Worm (Caenorhabditis elegans) whole organism, young adult: Measurements from ENCODE around the gene F26D11.12.

Experiments
- F10E7.11 ChIP-seq: sonication (generic microtip); optimal IDR thresholded peaks from 2 replicates; lab custom pipeline; 2017; ENCODE audit warnings: mild to moderate bottlenecking, missing genetic modification characterization, moderate library complexity, missing compliant biosample characterization
- bed-1 ChIP-seq: fragments of 200-800 bp; sonication (Bioruptor generic); IDR thresholded peaks from 2 replicates; pipeline ENCODE4 v1.3.6; 2022; ENCODE audit warnings: missing genetic modification reagents, missing genetic modification characterization, missing compliant biosample characterization
- ceh-91 ChIP-seq: fragments of 200-800 bp; sonication (Bioruptor generic); IDR thresholded peaks from 2 replicates; pipeline ENCODE4 v1.3.6; 2022; ENCODE audit warnings: missing genetic modification reagents, missing genetic modification characterization, missing compliant biosample characterization
- hsf-1 ChIP-seq: fragments of 200-800 bp; sonication (Bioruptor generic); IDR thresholded peaks from 2 replicates; pipeline ENCODE4 v1.3.6; 2022; ENCODE audit warnings: missing genetic modification reagents, missing genetic modification characterization, missing compliant biosample characterization
- madf-6 ChIP-seq: fragments of 200-800 bp; sonication (Bioruptor generic); IDR thresholded peaks from 2 replicates; pipeline ENCODE4 v1.3.6; 2022; ENCODE audit warnings: missing genetic modification reagents, missing genetic modification characterization, missing compliant biosample characterization
- nfya-2 ChIP-seq: fragments of 200-800 bp; sonication (Bioruptor generic); IDR thresholded peaks from 2 replicates; pipeline ENCODE4 v1.3.6; 2022; ENCODE audit warnings: missing genetic modification reagents, missing genetic modification characterization, missing compliant biosample characterization
- pha-4 ChIP-seq: fragments of 150-350 bp; sonication (generic microtip); optimal IDR thresholded peaks from 2 replicates; lab custom pipeline; 2014; ENCODE audit warnings: missing biosample characterization, missing genetic modification reagents, missing genetic modification characterization
- ztf-22 ChIP-seq: fragments of 200-800 bp; sonication (Bioruptor generic); optimal IDR thresholded peaks from 2 replicates; lab custom pipeline; 2018; ENCODE audit warnings: mild to moderate bottlenecking, missing genetic modification characterization, moderate library complexity, missing compliant biosample characterization
- ztf-3 ChIP-seq: fragments of 200-800 bp; sonication (Bioruptor generic); optimal IDR thresholded peaks from 2 replicates; lab custom pipeline; 2018; ENCODE audit warnings: mild to moderate bottlenecking, missing genetic modification characterization, missing compliant biosample characterization

DNA sequence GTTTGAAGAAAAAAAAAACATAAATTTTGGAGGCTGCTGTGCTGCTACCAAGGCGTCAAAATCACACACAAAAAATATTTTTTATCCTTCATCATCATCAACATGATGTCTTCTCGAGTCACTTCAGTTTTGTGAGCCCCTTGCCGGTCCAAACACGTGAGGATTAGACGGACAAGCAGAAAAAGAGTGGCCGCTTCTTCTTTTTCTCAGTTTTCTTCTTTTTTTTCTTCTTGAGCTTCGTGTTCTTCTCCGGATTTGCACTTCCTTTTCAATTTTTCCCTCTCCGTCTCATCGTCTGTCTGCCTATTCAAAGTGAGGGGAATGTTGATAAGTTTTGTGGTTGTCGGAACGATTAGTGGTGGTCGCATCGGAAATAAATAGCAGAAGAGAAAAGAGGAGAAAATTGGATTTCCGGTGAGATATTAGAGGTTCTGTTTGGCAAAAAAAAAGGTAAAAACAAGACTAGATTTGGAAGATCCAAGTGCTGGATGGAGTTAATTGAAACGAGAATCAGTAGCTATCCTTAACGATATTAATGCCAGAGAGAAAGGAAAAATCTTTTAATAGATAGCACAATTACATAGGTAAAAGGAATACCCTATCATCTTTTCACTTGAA lies 25.4 kb upstream of the F26D11.12 start:
- TF ChIP-seq F10E7.11 (tag; lab: Kevin White, UChicago) (no peak), ceh-91 (no peak), nfya-2 (GFP tag; lab: Robert Waterston, UW) (no peak), madf-6 (GFP tag; lab: Robert Waterston, UW) (no peak), bed-1 (GFP tag; lab: Robert Waterston, UW) (no peak), hsf-1 (GFP tag; lab: Robert Waterston, UW) (no peak), ztf-3 (no peak), pha-4 (tag; lab: Kevin White, UChicago) (no peak), ztf-22 (GFP tag; lab: Kevin White, UChicago) (no peak)
